Worm (Caenorhabditis elegans) whole organism, midembryonic: ENCODE measurements around the gene ZC455.1.

Experiments used
- flt-1 ChIP-seq: fragments of 200-800 bp; sonication (Bioruptor generic); IDR thresholded peaks from 2 replicates; pipeline ENCODE4 v1.3.6; 2022; ENCODE audit warnings: missing genetic modification characterization, missing compliant biosample characterization
- klf-2 ChIP-seq: fragments of 200-800 bp; sonication (Bioruptor generic); conservative IDR thresholded peaks from 2 replicates; pipeline ENCODE4 v1.3.6; 2022; ENCODE audit warnings: missing genetic modification reagents, missing genetic modification characterization, missing compliant biosample characterization
- ref-1 ChIP-seq: fragments of 200-800 bp; sonication (Bioruptor generic); conservative IDR thresholded peaks from 2 replicates; pipeline ENCODE4 v1.3.6; 2022; ENCODE audit warnings: missing genetic modification reagents, missing genetic modification characterization, missing compliant biosample characterization
- ztf-29 ChIP-seq: fragments of 200-800 bp; sonication (Bioruptor generic); IDR thresholded peaks from 2 replicates; pipeline ENCODE4 v1.3.6; 2022; ENCODE audit warnings: missing genetic modification reagents, missing genetic modification characterization, missing compliant biosample characterization

ce11 chrV:12814022-12814421, 40.7 kb downstream of the ZC455.1 start, which contains the start of gene ZC443.3:
- TF ChIP-seq ref-1 (GFP tag; lab: Robert Waterston, UW) (no peak), flt-1 (GFP tag; lab: Robert Waterston, UW) (no peak), ztf-29 (GFP tag; lab: Robert Waterston, UW) (no peak), klf-2 (GFP tag; lab: Robert Waterston, UW) (no peak)
